Fruit fly (Drosophila melanogaster): Measurements from ENCODE around the gene Naa40.

Gene Naa40

DNA sequence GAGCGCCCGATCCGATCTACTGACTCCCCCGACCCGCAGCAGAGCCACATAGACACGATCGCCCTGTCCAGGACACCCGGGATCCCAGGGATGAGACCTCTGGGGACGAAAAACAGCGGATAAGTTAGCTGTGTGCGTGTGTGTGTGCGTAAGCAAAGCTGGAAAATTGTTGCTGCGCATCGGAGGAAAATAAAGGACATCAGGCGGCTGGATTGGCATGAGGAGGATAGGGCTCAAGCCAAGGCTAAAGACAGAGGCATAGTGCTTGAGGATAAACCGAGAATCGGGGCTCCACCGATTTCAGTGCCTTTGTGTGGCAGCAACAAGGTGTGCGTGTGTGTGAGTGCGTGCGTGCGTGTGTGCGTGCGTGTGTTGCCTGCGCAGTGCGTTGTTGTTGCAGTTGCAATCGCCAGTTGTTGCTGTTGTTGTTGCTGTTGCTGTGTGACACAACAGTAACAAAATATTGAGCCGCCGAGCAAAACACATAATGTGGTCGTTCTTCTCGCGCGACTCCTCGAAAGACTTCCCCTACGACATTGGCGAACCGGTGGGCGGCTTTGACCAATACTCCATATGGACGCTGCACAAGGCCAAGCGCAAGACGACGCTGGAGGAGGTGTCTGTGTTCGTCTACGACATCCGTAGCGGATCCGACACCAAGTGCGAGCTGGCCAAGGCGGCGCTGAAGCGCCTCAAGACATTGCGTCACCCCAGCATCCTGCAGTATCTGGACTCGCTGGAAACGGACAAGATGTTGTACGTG is 24.7 kb upstream of the Naa40 start:
- no peak for TF ChIP-seq br (GFP tag; optimal IDR thresholded peaks at IDR 0.05)
- peak; percentile 61 for TF ChIP-seq N (GFP tag; optimal IDR thresholded peaks at IDR 0.05)

DNA sequence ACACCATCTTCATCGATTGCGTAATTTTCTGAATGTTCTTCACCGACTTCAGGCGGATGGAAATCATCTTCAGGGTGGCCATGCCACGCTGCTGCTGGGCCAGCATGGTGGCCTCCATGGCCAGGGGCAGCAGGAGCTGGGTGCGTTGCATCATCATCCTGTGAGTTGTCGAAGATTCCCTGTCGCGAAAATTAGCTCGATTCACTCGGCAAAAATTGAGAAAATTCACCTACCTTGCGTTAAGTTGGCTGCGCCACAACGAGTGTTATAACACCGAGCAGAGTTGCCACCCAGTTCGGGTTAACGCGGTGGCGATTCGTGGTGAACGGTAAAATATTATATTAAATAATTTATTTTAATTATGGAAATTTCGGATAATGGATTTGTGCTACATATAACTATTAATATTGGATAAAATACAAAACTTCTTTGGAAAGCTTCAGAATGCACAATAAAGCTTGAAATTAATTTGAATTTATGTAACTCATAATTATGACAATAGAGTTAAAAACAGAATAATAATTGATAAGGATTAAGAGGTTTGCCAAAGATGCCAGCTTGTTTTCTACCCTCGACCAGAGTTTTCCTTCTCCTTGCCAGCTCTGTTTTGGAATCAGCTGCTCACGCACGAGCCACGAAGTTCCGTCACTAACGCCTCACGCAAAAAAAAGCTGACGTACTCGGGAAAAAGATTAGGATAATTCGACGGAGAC is 24.0 kb upstream of the Naa40 start, which contains the start of the genes ATPsyngamma and yata:
TSS of gene ATPsyngamma (minus strand) at position 573 of the 713 bp plus-strand sequence.
TSS of gene yata (plus strand) at position 629 of the 713 bp plus-strand sequence.
- TF ChIP-seq HLH106 (tag; optimal IDR thresholded peaks at IDR 0.05) (peak; percentile 61), psq (GFP tag; optimal IDR thresholded peaks at IDR 0.05) (peak; percentile 35), foxo (GFP tag; optimal IDR thresholded peaks at IDR 0.05) (no peak), Jra (GFP tag; optimal IDR thresholded peaks at IDR 0.05) (no peak), brk (GFP tag; optimal IDR thresholded peaks at IDR 0.05) (no peak), dl (GFP tag; optimal IDR thresholded peaks at IDR 0.05; ENCODE audit: insufficient read depth in 1 of 2, partially characterized antibody in 2 of 2) (no peak), dsf (GFP tag; optimal IDR thresholded peaks at IDR 0.05; ENCODE audit: borderline replicate concordance) (no peak), woc (GFP tag; optimal IDR thresholded peaks at IDR 0.05) (no peak), h (GFP tag; optimal IDR thresholded peaks at IDR 0.05) (no peak), N (GFP tag; optimal IDR thresholded peaks at IDR 0.05) (no peak), Mio (GFP tag; optimal IDR thresholded peaks at IDR 0.05) (no peak), sage (GFP tag; optimal IDR thresholded peaks at IDR 0.05) (no peak), Myc (optimal IDR thresholded peaks at IDR 0.05) (peak; percentile 30), rgr (GFP tag; optimal IDR thresholded peaks at IDR 0.05) (peak; percentile 39), Rel (GFP tag; optimal IDR thresholded peaks at IDR 0.05) (no peak), Rel (tag; optimal IDR thresholded peaks at IDR 0.05) (peak; percentile 76), CG9705 (GFP tag; optimal IDR thresholded peaks at IDR 0.05) (peak; percentile 10), OdsH (GFP tag; optimal IDR thresholded peaks at IDR 0.05) (no peak), Hr83 (GFP tag; optimal IDR thresholded peaks at IDR 0.05; ENCODE audit: poor library complexity, severe bottlenecking) (no peak), GATAd (GFP tag; optimal IDR thresholded peaks at IDR 0.05) (no peak), sv (GFP tag; optimal IDR thresholded peaks at IDR 0.05) (no peak), pan (optimal IDR thresholded peaks at IDR 0.05) (no peak), CrebA (GFP tag; optimal IDR thresholded peaks at IDR 0.05; ENCODE audit: borderline replicate concordance) (no peak), usp (GFP tag; optimal IDR thresholded peaks at IDR 0.05) (no peak), br (GFP tag; optimal IDR thresholded peaks at IDR 0.05) (no peak), Vsx2 (GFP tag; optimal IDR thresholded peaks at IDR 0.05; ENCODE audit: partially characterized antibody) (no peak), Abd-B (GFP tag; optimal IDR thresholded peaks at IDR 0.05) (no peak), jim (GFP tag; optimal IDR thresholded peaks at IDR 0.05) (no peak), Dfd (GFP tag; optimal IDR thresholded peaks at IDR 0.05) (no peak), lola (GFP tag; optimal IDR thresholded peaks at IDR 0.05) (no peak), Dif (GFP tag; optimal IDR thresholded peaks at IDR 0.05; ENCODE audit: partially characterized antibody) (no peak), Sp1 (GFP tag; optimal IDR thresholded peaks at IDR 0.05) (peak; percentile 38), fru (GFP tag; optimal IDR thresholded peaks at IDR 0.05) (no peak)

DNA sequence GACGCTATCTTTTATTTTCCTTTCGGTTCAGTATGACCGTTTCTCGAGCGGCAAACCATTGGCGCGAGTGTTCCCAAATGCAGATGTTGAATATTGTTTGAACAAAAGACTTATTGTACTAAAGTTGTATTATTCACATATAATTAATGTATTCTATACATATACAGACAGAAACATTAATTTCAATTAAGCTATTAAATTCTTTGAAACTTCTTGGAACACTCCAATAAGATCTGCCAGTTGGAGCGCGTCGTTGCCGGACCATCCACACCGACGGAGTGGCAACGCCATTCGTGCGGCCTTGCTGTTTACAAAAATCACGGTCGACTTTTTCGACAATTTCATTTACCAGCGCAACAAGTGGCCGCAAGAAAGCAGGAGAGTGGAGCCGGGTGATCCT is 20.3 kb upstream of the Naa40 start, which contains the start of the genes Wdr24 and IntS11:
TSS of gene Wdr24 (minus strand) at position 37 of the 400 bp plus-strand sequence.
TSS of gene IntS11 (plus strand) at position 282 of the 400 bp plus-strand sequence.
- TF ChIP-seq br (GFP tag; optimal IDR thresholded peaks at IDR 0.05) = peak; percentile 85
- TF ChIP-seq GATAd (GFP tag; optimal IDR thresholded peaks at IDR 0.05) = peak; percentile 66
- peak; percentile 45 for TF ChIP-seq Mio (GFP tag; optimal IDR thresholded peaks at IDR 0.05)
- no peak for TF ChIP-seq lola (GFP tag; optimal IDR thresholded peaks at IDR 0.05)
- peak in 1 of 2 experiments; percentile 93 for TF ChIP-seq foxo (GFP tag; optimal IDR thresholded peaks at IDR 0.05)
- TF ChIP-seq h (GFP tag; optimal IDR thresholded peaks at IDR 0.05) = peak; percentile 94
- TF ChIP-seq usp (GFP tag; optimal IDR thresholded peaks at IDR 0.05) = no peak
- peak; percentile 64 for TF ChIP-seq Hr83 (GFP tag; optimal IDR thresholded peaks at IDR 0.05; ENCODE audit: poor library complexity, severe bottlenecking)
- TF ChIP-seq Hnf4 (GFP tag; optimal IDR thresholded peaks at IDR 0.05) = no peak
- TF ChIP-seq sv (GFP tag; optimal IDR thresholded peaks at IDR 0.05) = peak; percentile 60
- TF ChIP-seq OdsH (GFP tag; optimal IDR thresholded peaks at IDR 0.05) = peak; percentile 90
- TF ChIP-seq Dfd (GFP tag; optimal IDR thresholded peaks at IDR 0.05) = no peak
- TF ChIP-seq woc (GFP tag; optimal IDR thresholded peaks at IDR 0.05) = peak; percentile 87
- TF ChIP-seq CrebA (GFP tag; optimal IDR thresholded peaks at IDR 0.05; ENCODE audit: borderline replicate concordance) = no peak
- TF ChIP-seq sage (GFP tag; optimal IDR thresholded peaks at IDR 0.05) = no peak
- TF ChIP-seq CG9705 (GFP tag; optimal IDR thresholded peaks at IDR 0.05) = peak; percentile 95
- TF ChIP-seq Dif (GFP tag; optimal IDR thresholded peaks at IDR 0.05; ENCODE audit: partially characterized antibody) = no peak
- peak; percentile 94 for TF ChIP-seq rgr (GFP tag; optimal IDR thresholded peaks at IDR 0.05)
- peak; percentile 91 for TF ChIP-seq fru (GFP tag; optimal IDR thresholded peaks at IDR 0.05)
- peak; percentile 99 for TF ChIP-seq HLH106 (tag; optimal IDR thresholded peaks at IDR 0.05)
- TF ChIP-seq Abd-B (GFP tag; optimal IDR thresholded peaks at IDR 0.05) = no peak
- no peak for TF ChIP-seq pan (optimal IDR thresholded peaks at IDR 0.05)
- no peak for TF ChIP-seq Rel (GFP tag; optimal IDR thresholded peaks at IDR 0.05)
- peak; percentile 86 for TF ChIP-seq Rel (tag; optimal IDR thresholded peaks at IDR 0.05)
- TF ChIP-seq tai (GFP tag; optimal IDR thresholded peaks at IDR 0.05) = no peak
- TF ChIP-seq CG32264 (GFP tag; optimal IDR thresholded peaks at IDR 0.05) = peak; percentile 76
- TF ChIP-seq dl (GFP tag; optimal IDR thresholded peaks at IDR 0.05; ENCODE audit: insufficient read depth in 1 of 2, partially characterized antibody in 2 of 2) = no peak
- no peak for TF ChIP-seq Hr78 (GFP tag; optimal IDR thresholded peaks at IDR 0.05)
- no peak for TF ChIP-seq N (GFP tag; optimal IDR thresholded peaks at IDR 0.05)
- TF ChIP-seq ey (GFP tag; optimal IDR thresholded peaks at IDR 0.05) = peak; percentile 94
- no peak for TF ChIP-seq dsf (GFP tag; optimal IDR thresholded peaks at IDR 0.05; ENCODE audit: borderline replicate concordance)
- TF ChIP-seq dmrt93B (GFP tag; optimal IDR thresholded peaks at IDR 0.05) = peak; percentile 98
- TF ChIP-seq Jra (GFP tag; optimal IDR thresholded peaks at IDR 0.05) = no peak
- no peak for TF ChIP-seq Vsx2 (GFP tag; optimal IDR thresholded peaks at IDR 0.05; ENCODE audit: partially characterized antibody)
- peak; percentile 87 for TF ChIP-seq psq (GFP tag; optimal IDR thresholded peaks at IDR 0.05)

All from whole organism, wandering third instar larva.